Fruit fly (Drosophila melanogaster) whole organism, embryonic: Measurements from ENCODE around the gene CG31104.

Source experiments
- Ada2b ChIP-seq: fragments of 200-800 bp; sonication (Bioruptor generic); IDR thresholded peaks from 2 replicates; pipeline ENCODE4 v1.3.6; 2022; ENCODE audit warnings: missing biosample characterization, missing genetic modification characterization
- Adf1 ChIP-seq: fragments of 200-800 bp; sonication (Bioruptor generic); IDR thresholded peaks from 2 replicates; pipeline ENCODE4 v1.3.6; 2022; ENCODE audit warnings: missing biosample characterization, missing genetic modification characterization
- B-H2 ChIP-seq: fragments of 200-800 bp; sonication (Bioruptor generic); optimal IDR thresholded peaks from 2 replicates; lab custom pipeline; 2018; ENCODE audit warnings: missing biosample characterization, mild to moderate bottlenecking, missing genetic modification characterization
- CG1233 ChIP-seq: fragments of 200-800 bp; sonication (Bioruptor generic); optimal IDR thresholded peaks from 4 replicates; lab custom pipeline; 2018; ENCODE audit warnings: missing biosample characterization, mild to moderate bottlenecking, missing genetic modification characterization
- CG12391 ChIP-seq: fragments of 200-800 bp; sonication (Bioruptor generic); optimal IDR thresholded peaks from 3 replicates; lab custom pipeline; 2018; ENCODE audit warnings: missing biosample characterization, mild to moderate bottlenecking, missing genetic modification characterization, moderate library complexity
- CG15479 ChIP-seq: fragments of 200-800 bp; sonication (Bioruptor generic); optimal IDR thresholded peaks from 3 replicates; lab custom pipeline; 2019; ENCODE audit warnings: missing biosample characterization, mild to moderate bottlenecking, missing genetic modification characterization, moderate library complexity
- CG15514 ChIP-seq: fragments of 200-800 bp; sonication (Bioruptor generic); optimal IDR thresholded peaks from 3 replicates; lab custom pipeline; 2017; ENCODE audit warnings: missing biosample characterization, missing genetic modification characterization, mild to moderate bottlenecking, moderate library complexity, missing genetic modification reagents
- CG17385 ChIP-seq: fragments of 200-800 bp; sonication (Bioruptor generic); optimal IDR thresholded peaks from 3 replicates; lab custom pipeline; 2018; ENCODE audit warnings: missing biosample characterization, mild to moderate bottlenecking, missing genetic modification characterization
- CG17829 ChIP-seq: fragments of 200-800 bp; optimal IDR thresholded peaks from 2 replicates; lab custom pipeline; 2019; ENCODE audit warnings: missing biosample characterization, mild to moderate bottlenecking, missing genetic modification characterization, moderate library complexity
- CG1832 ChIP-seq: fragments of 200-800 bp; sonication (Bioruptor generic); optimal IDR thresholded peaks from 2 replicates; lab custom pipeline; 2017; ENCODE audit warnings: missing biosample characterization, mild to moderate bottlenecking, missing genetic modification characterization, inconsistent platforms
- CG2202 ChIP-seq: fragments of 200-800 bp; sonication (Bioruptor generic); optimal IDR thresholded peaks from 2 replicates; lab custom pipeline; 2018; ENCODE audit warnings: missing biosample characterization, mild to moderate bottlenecking, missing genetic modification characterization
- CG30020 ChIP-seq: fragments of 200-800 bp; optimal IDR thresholded peaks from 2 replicates; lab custom pipeline; 2019; ENCODE audit warnings: missing biosample characterization, mild to moderate bottlenecking, missing genetic modification characterization, moderate library complexity
- CG7372 ChIP-seq: fragments of 200-800 bp; sonication (Bioruptor generic); IDR thresholded peaks from 2 replicates; pipeline ENCODE4 v1.3.6; 2022; ENCODE audit warnings: missing biosample characterization, missing genetic modification characterization
- CG7928 ChIP-seq: fragments of 200-800 bp; sonication (Bioruptor generic); optimal IDR thresholded peaks from 2 replicates; lab custom pipeline; 2017; ENCODE audit warnings: missing biosample characterization, mild to moderate bottlenecking, missing genetic modification characterization
- CG8089 ChIP-seq: fragments of 200-800 bp; sonication (Bioruptor generic); optimal IDR thresholded peaks from 3 replicates; lab custom pipeline; 2016; ENCODE audit warnings: missing biosample characterization, missing genetic modification characterization
- CG8388 ChIP-seq: fragments of 200-800 bp; sonication (Bioruptor generic); optimal IDR thresholded peaks from 2 replicates; lab custom pipeline; 2019; ENCODE audit warnings: missing biosample characterization, mild to moderate bottlenecking, missing genetic modification characterization, moderate library complexity
- D19B ChIP-seq: fragments of 200-800 bp; sonication (Bioruptor generic); optimal IDR thresholded peaks from 2 replicates; lab custom pipeline; 2017; ENCODE audit warnings: missing biosample characterization, mild to moderate bottlenecking, missing genetic modification characterization
- Dref ChIP-seq: fragments of 200-800 bp; sonication (Bioruptor generic); IDR thresholded peaks from 2 replicates; pipeline ENCODE4 v1.3.6; 2022; ENCODE audit warnings: missing biosample characterization, missing genetic modification characterization
- Drgx ChIP-seq: fragments of 200-800 bp; sonication (Bioruptor generic); IDR thresholded peaks from 2 replicates; pipeline ENCODE4 v1.3.6; 2022; ENCODE audit warnings: missing biosample characterization, missing genetic modification characterization
- Fer1 ChIP-seq: fragments of 200-800 bp; sonication (Bioruptor generic); optimal IDR thresholded peaks from 2 replicates; lab custom pipeline; 2017; ENCODE audit warnings: missing biosample characterization, mild to moderate bottlenecking, missing genetic modification characterization
- Fer3 ChIP-seq: fragments of 200-800 bp; sonication (Bioruptor generic); optimal IDR thresholded peaks from 2 replicates; lab custom pipeline; 2018; ENCODE audit warnings: missing biosample characterization, mild to moderate bottlenecking, missing genetic modification characterization, moderate library complexity
- GATAe ChIP-seq: fragments of 200-800 bp; sonication (Bioruptor generic); conservative IDR thresholded peaks from 2 replicates; pipeline ENCODE4 v1.3.6; 2022; ENCODE audit warnings: missing biosample characterization, missing genetic modification characterization
- HLH4C ChIP-seq: fragments of 200-800 bp; sonication (Bioruptor generic); IDR thresholded peaks from 3 replicates; pipeline ENCODE4 v1.3.6; 2022; ENCODE audit warnings: missing biosample characterization, missing genetic modification characterization; ENCODE audit not compliant: partially characterized antibody
- HmgZ ChIP-seq: fragments of 200-800 bp; sonication (Bioruptor generic); optimal IDR thresholded peaks from 2 replicates; lab custom pipeline; 2018; ENCODE audit warnings: missing biosample characterization, mild to moderate bottlenecking, missing genetic modification characterization
- MBD-R2 ChIP-seq: fragments of 200-800 bp; sonication (Bioruptor generic); IDR thresholded peaks from 2 replicates; pipeline ENCODE4 v1.3.6; 2022; ENCODE audit warnings: missing biosample characterization, missing genetic modification characterization
- MTF-1 ChIP-seq: fragments of 200-800 bp; sonication (Bioruptor generic); optimal IDR thresholded peaks from 2 replicates; lab custom pipeline; 2018; ENCODE audit warnings: missing biosample characterization, mild to moderate bottlenecking, missing genetic modification characterization, borderline replicate concordance
- Nf-YC ChIP-seq: fragments of 200-800 bp; optimal IDR thresholded peaks from 3 replicates; lab custom pipeline; 2019; ENCODE audit warnings: missing biosample characterization, mild to moderate bottlenecking, missing genetic modification characterization, moderate library complexity
- Usf ChIP-seq: fragments of 200-800 bp; sonication (Bioruptor generic); optimal IDR thresholded peaks from 2 replicates; lab custom pipeline; 2017; ENCODE audit warnings: missing genotype, missing biosample characterization, missing genetic modification characterization
- Xbp1 ChIP-seq: fragments of 200-800 bp; sonication (Bioruptor generic); optimal IDR thresholded peaks from 3 replicates; lab custom pipeline; 2016; ENCODE audit warnings: missing biosample characterization, mild to moderate bottlenecking, missing genetic modification characterization
- ato ChIP-seq: fragments of 200-800 bp; sonication (Bioruptor generic); IDR thresholded peaks from 2 replicates; pipeline ENCODE4 v1.3.6; 2022; ENCODE audit warnings: missing biosample characterization, missing genetic modification characterization; ENCODE audit not compliant: partially characterized antibody
- cg ChIP-seq: fragments of 200-800 bp; sonication (Bioruptor generic); optimal IDR thresholded peaks from 3 replicates; lab custom pipeline; 2019; ENCODE audit warnings: missing biosample characterization, mild to moderate bottlenecking, missing genetic modification characterization, moderate library complexity
- dm ChIP-seq: fragments of 200-800 bp; sonication (Bioruptor generic); optimal IDR thresholded peaks from 3 replicates; lab custom pipeline; 2016; ENCODE audit warnings: missing biosample characterization, missing genetic modification characterization
- ems ChIP-seq: fragments of 200-800 bp; sonication (Bioruptor generic); optimal IDR thresholded peaks from 3 replicates; lab custom pipeline; 2016; ENCODE audit warnings: missing biosample characterization, missing genetic modification characterization
- exex ChIP-seq: fragments of 200-800 bp; sonication (Bioruptor generic); optimal IDR thresholded peaks from 4 replicates; lab custom pipeline; 2018; ENCODE audit warnings: missing biosample characterization, mild to moderate bottlenecking, missing genetic modification characterization, moderate library complexity
- fd96Cb ChIP-seq: fragments of 200-800 bp; sonication (Bioruptor generic); optimal IDR thresholded peaks from 2 replicates; lab custom pipeline; 2018; ENCODE audit warnings: missing biosample characterization, mild to moderate bottlenecking, missing genetic modification characterization, moderate library complexity
- gce ChIP-seq: fragments of 200-800 bp; sonication (Bioruptor generic); IDR thresholded peaks from 3 replicates; pipeline ENCODE4 v1.3.6; 2022; ENCODE audit warnings: missing biosample characterization, missing genetic modification characterization
- gcm2 ChIP-seq: fragments of 200-800 bp; sonication (Bioruptor generic); optimal IDR thresholded peaks from 2 replicates; lab custom pipeline; 2016; ENCODE audit warnings: missing biosample characterization, missing genetic modification characterization
- gro ChIP-seq: fragments of 200-800 bp; sonication (Bioruptor generic); optimal IDR thresholded peaks from 2 replicates; lab custom pipeline; 2016; ENCODE audit warnings: missing biosample characterization, missing genetic modification characterization
- gsb ChIP-seq: fragments of 200-800 bp; sonication (Bioruptor generic); IDR thresholded peaks from 2 replicates; pipeline ENCODE4 v1.3.6; 2022; ENCODE audit warnings: missing biosample characterization, missing genetic modification characterization
- hb ChIP-seq: fragments of 200-800 bp; sonication (Bioruptor generic); IDR thresholded peaks from 3 replicates; pipeline ENCODE4 v1.3.6; 2022; ENCODE audit warnings: missing biosample characterization, missing genetic modification characterization; ENCODE audit not compliant: partially characterized antibody
- mld ChIP-seq: fragments of 200-800 bp; sonication (Bioruptor generic); IDR thresholded peaks from 3 replicates; pipeline ENCODE4 v1.3.6; 2022; ENCODE audit warnings: missing biosample characterization, missing genetic modification characterization; ENCODE audit not compliant: partially characterized antibody
- nmo ChIP-seq: fragments of 200-800 bp; sonication (Bioruptor generic); optimal IDR thresholded peaks from 2 replicates; lab custom pipeline; 2018; ENCODE audit warnings: missing biosample characterization, mild to moderate bottlenecking, missing genetic modification characterization, moderate library complexity
- pnt ChIP-seq: fragments of 200-800 bp; sonication (Bioruptor generic); optimal IDR thresholded peaks from 3 replicates; lab custom pipeline; 2016; ENCODE audit warnings: missing biosample characterization, missing genetic modification characterization
- pzg ChIP-seq: fragments of 200-800 bp; sonication (Bioruptor generic); optimal IDR thresholded peaks from 3 replicates; lab custom pipeline; 2018; ENCODE audit warnings: missing biosample characterization, mild to moderate bottlenecking, missing genetic modification characterization, moderate library complexity
- tna ChIP-seq: fragments of 200-800 bp; sonication (Bioruptor generic); IDR thresholded peaks from 2 replicates; pipeline ENCODE4 v1.3.6; 2022; ENCODE audit warnings: missing biosample characterization, missing genetic modification characterization; ENCODE audit not compliant: partially characterized antibody
- vnd ChIP-seq: fragments of 200-800 bp; sonication (Bioruptor generic); IDR thresholded peaks from 3 replicates; pipeline ENCODE4 v1.3.6; 2022; ENCODE audit warnings: missing biosample characterization, missing genetic modification characterization; ENCODE audit not compliant: partially characterized antibody
- zen2 ChIP-seq: fragments of 200-800 bp; sonication (Bioruptor generic); IDR thresholded peaks from 3 replicates; pipeline ENCODE4 v1.3.6; 2022; ENCODE audit warnings: missing biosample characterization, missing genetic modification characterization; ENCODE audit not compliant: partially characterized antibody

Gene CG31104

dm6 chr3R:25249145-25250141 is 35.8 kb upstream of the CG31104 start, which contains the start of gene Nup358 (continued):
- peak; percentile 85 for TF ChIP-seq cg (GFP tag; lab: Kevin White, UChicago)
- TF ChIP-seq Fer3, result no peak
- TF ChIP-seq tna (GFP tag; lab: Robert Waterston, UW), result peak; percentile 98
- peak; percentile 33 for TF ChIP-seq CG15514 (GFP tag; lab: Kevin White, UChicago)
- peak; percentile 99 for TF ChIP-seq HLH4C (GFP tag; lab: Robert Waterston, UW)
- peak; percentile 5; the same call in 1 of the 2 replicates for TF ChIP-seq Adf1
- no peak for TF ChIP-seq Usf
- TF ChIP-seq pzg (GFP tag; lab: Kevin White, UChicago), result peak; percentile 72
- TF ChIP-seq Drgx (GFP tag; lab: Robert Waterston, UW), result no peak
- peak; percentile 21 for TF ChIP-seq dm
- TF ChIP-seq exex (tag; lab: Kevin White, UChicago), result no peak
- TF ChIP-seq CG2202, result no peak
- peak; percentile 55 for TF ChIP-seq B-H2 (GFP tag; lab: Kevin White, UChicago)
- TF ChIP-seq fd96Cb (tag; lab: Kevin White, UChicago), result no peak
- no peak for TF ChIP-seq CG8089 (GFP tag; lab: Kevin White, UChicago)
- peak; percentile 99 for TF ChIP-seq hb (GFP tag; lab: Robert Waterston, UW)
- TF ChIP-seq Dref (GFP tag; lab: Robert Waterston, UW), result peak; percentile 98
- TF ChIP-seq HmgZ (tag; lab: Kevin White, UChicago), result peak; percentile 36
- no peak for TF ChIP-seq D19B (GFP tag; lab: Kevin White, UChicago)
- no peak for TF ChIP-seq gce (GFP tag; lab: Robert Waterston, UW)
- TF ChIP-seq CG1832 (GFP tag; lab: Kevin White, UChicago), result no peak
- peak; percentile 55 for TF ChIP-seq CG12391 (tag; lab: Kevin White, UChicago)
- TF ChIP-seq Xbp1, result peak; percentile 38
- TF ChIP-seq pnt (GFP tag; lab: Kevin White, UChicago), result no peak
- TF ChIP-seq gro, result no peak
- no peak for TF ChIP-seq GATAe (GFP tag; lab: Robert Waterston, UW)
- no peak for TF ChIP-seq gcm2 (GFP tag; lab: Kevin White, UChicago)
- TF ChIP-seq Fer1 (GFP tag; lab: Kevin White, UChicago), result no peak
- TF ChIP-seq nmo, result peak; percentile 55
- TF ChIP-seq CG1233 (GFP tag; lab: Kevin White, UChicago), result no peak
- TF ChIP-seq ato (GFP tag; lab: Robert Waterston, UW), result peak; percentile 99
- no peak for TF ChIP-seq Ada2b
- peak; percentile 98 for TF ChIP-seq zen2 (GFP tag; lab: Robert Waterston, UW)
- no peak for TF ChIP-seq gsb
- no peak for TF ChIP-seq CG7372
- peak; percentile 97 for TF ChIP-seq mld (GFP tag; lab: Robert Waterston, UW)
- TF ChIP-seq Nf-YC, result peak; percentile 11
- peak; percentile 97 for TF ChIP-seq vnd (GFP tag; lab: Robert Waterston, UW)
- peak; percentile 35 for TF ChIP-seq CG17829 (tag; lab: Kevin White, UChicago)
- peak; percentile 40 for TF ChIP-seq MBD-R2 (GFP tag; lab: Robert Waterston, UW)
- TF ChIP-seq CG30020 (tag; lab: Kevin White, UChicago), result peak; percentile 35
- peak; percentile 70 for TF ChIP-seq CG15479 (GFP tag; lab: Kevin White, UChicago)
- peak; percentile 8 for TF ChIP-seq CG7928 (GFP tag; lab: Kevin White, UChicago)
- no peak for TF ChIP-seq ems
- TF ChIP-seq MTF-1 (GFP tag; lab: Kevin White, UChicago), result no peak
- TF ChIP-seq CG17385, result peak; percentile 71
- no peak for TF ChIP-seq CG8388 (GFP tag; lab: Kevin White, UChicago)
